Worm (Caenorhabditis elegans) whole organism, young adult: ENCODE measurements around the gene F35H10.5.

Experiments used
- D2030.7 ChIP-seq: fragments of 200-800 bp; sonication (Bioruptor generic); IDR thresholded peaks from 2 replicates; pipeline ENCODE4 v1.3.6; 2022; ENCODE audit warnings: missing genetic modification reagents, missing genetic modification characterization, missing compliant biosample characterization
- K11D2.4 ChIP-seq: fragments of 200-800 bp; sonication (Bioruptor generic); IDR thresholded peaks from 2 replicates; pipeline ENCODE4 v1.3.6; 2022; ENCODE audit warnings: missing genetic modification reagents, missing genetic modification characterization, missing compliant biosample characterization
- dpl-1 ChIP-seq: fragments of 150-350 bp; optimal IDR thresholded peaks from 2 replicates; lab custom pipeline; 2014; ENCODE audit warnings: missing biosample characterization, missing genetic modification reagents, missing genetic modification characterization
- hlh-26 ChIP-seq: fragments of 200-800 bp; sonication (Bioruptor generic); conservative IDR thresholded peaks from 2 replicates; pipeline ENCODE4 v1.3.6; 2022; ENCODE audit warnings: missing genetic modification reagents, missing genetic modification characterization, missing compliant biosample characterization
- mes-4 ChIP-seq: sonication (generic microtip); optimal IDR thresholded peaks from 2 replicates; lab custom pipeline; 2016; ENCODE audit warnings: missing genotype, missing genetic modification characterization, missing compliant biosample characterization
- nhr-179 ChIP-seq: sonication (generic microtip); optimal IDR thresholded peaks from 2 replicates; lab custom pipeline; 2016; ENCODE audit warnings: mild to moderate bottlenecking, missing genetic modification characterization, missing compliant biosample characterization
- nhr-90 ChIP-seq: sonication (generic microtip); optimal IDR thresholded peaks from 2 replicates; lab custom pipeline; 2016; ENCODE audit warnings: missing genotype, mild to moderate bottlenecking, missing genetic modification characterization, missing compliant biosample characterization
- rec-8 ChIP-seq, 2 experiments: sonication (generic microtip); optimal IDR thresholded peaks; 2 replicates each; lab custom pipeline; 2016; ENCODE audit warnings: mild to moderate bottlenecking in 2 of 2, missing genetic modification characterization in 2 of 2, missing genetic modification reagents in 2 of 2, missing genotype in 2 of 2, missing biosample characterization in 1 of 2, missing compliant biosample characterization in 1 of 2, moderate library complexity in 1 of 2
- sdz-38 ChIP-seq: sonication (generic microtip); optimal IDR thresholded peaks from 2 replicates; lab custom pipeline; 2016; ENCODE audit warnings: missing genotype, missing genetic modification characterization, missing compliant biosample characterization
- unc-62 ChIP-seq: fragments of 150-350 bp; optimal IDR thresholded peaks from 2 replicates; lab custom pipeline; 2014; ENCODE audit warnings: missing biosample characterization, missing genetic modification reagents, missing genetic modification characterization
- ztf-18 ChIP-seq: sonication (generic microtip); optimal IDR thresholded peaks from 2 replicates; lab custom pipeline; 2016; ENCODE audit warnings: missing genotype, mild to moderate bottlenecking, missing genetic modification characterization, missing compliant biosample characterization

- TF ChIP-seq nhr-90 (no peak), nhr-179 (tag; lab: Kevin White, UChicago) (no peak), K11D2.4 (GFP tag; lab: Robert Waterston, UW) (no peak), hlh-26 (GFP tag; lab: Robert Waterston, UW) (no peak), unc-62 (GFP tag; lab: Kevin White, UChicago) (no peak), mes-4 (tag; lab: Kevin White, UChicago) (no peak), dpl-1 (no peak), sdz-38 (no peak), D2030.7 (GFP tag; lab: Robert Waterston, UW) (no peak), ztf-18 (tag; lab: Kevin White, UChicago) (no peak), rec-8 (tag; optimal IDR thresholded peaks at IDR 0.05; lab: Kevin White, UChicago) (no peak)
Observed at ce11 chrIV:8276609-8277008, 24.0 kb upstream of the F35H10.5 start, which contains the start of gene K07H8.12.
